Fruit fly (Drosophila melanogaster): ENCODE data around the gene CG18417.
A peak's percentile ranks its signal among the peaks of the same experiment; 100 is the strongest.

dm6 chr3L:7434715-7435653 is 35.1 kb downstream of the CG18417 start, which contains the start of gene Rac2:
- TF ChIP-seq toe (GFP tag; optimal IDR thresholded peaks at IDR 0.05) (peak; percentile 17), Crg-1 (GFP tag; optimal IDR thresholded peaks at IDR 0.05) (no peak), CG5204 (GFP tag; optimal IDR thresholded peaks at IDR 0.05) (no peak), Hr96 (GFP tag; optimal IDR thresholded peaks at IDR 0.05) (peak; percentile 48), Clk (GFP tag; optimal IDR thresholded peaks at IDR 0.05) (peak; percentile 11), CG11617 (GFP tag; optimal IDR thresholded peaks at IDR 0.05) (peak; percentile 34), CG7101 (tag; optimal IDR thresholded peaks at IDR 0.05) (peak; percentile 41), CG12768 (GFP tag; optimal IDR thresholded peaks at IDR 0.05) (peak; percentile 4), tj (GFP tag; optimal IDR thresholded peaks at IDR 0.05) (peak; percentile 75), cic (GFP tag; optimal IDR thresholded peaks at IDR 0.05) (peak; percentile 65), CG1620 (GFP tag; optimal IDR thresholded peaks at IDR 0.05) (no peak)
